Fruit fly (Drosophila melanogaster): ENCODE data around the gene Odj.

Odj gene

dm6 chr3R:17795075-17795420 is 14.0 kb downstream of the Odj start, which contains the start of gene pasi1 (continued):
- peak; percentile 37 for TF ChIP-seq BEAF-32 (GFP tag; optimal IDR thresholded peaks at IDR 0.05)
- no peak for TF ChIP-seq pan (optimal IDR thresholded peaks at IDR 0.05)
- TF ChIP-seq pan (GFP tag; optimal IDR thresholded peaks at IDR 0.05 in 1 of 2, IDR thresholded peaks at IDR 0.05 in 1 of 2) = no peak
- peak; percentile 4; the same call in 1 of the 2 replicates for TF ChIP-seq Scr (GFP tag; IDR thresholded peaks at IDR 0.05; ENCODE audit: partially characterized antibody)
- TF ChIP-seq CG17568 (GFP tag; optimal IDR thresholded peaks at IDR 0.05) = no peak
- no peak for TF ChIP-seq CG10321 (GFP tag; IDR thresholded peaks at IDR 0.05)
- no peak for TF ChIP-seq Side (GFP tag; optimal IDR thresholded peaks at IDR 0.05)
- no peak for TF ChIP-seq CG2678 (tag; optimal IDR thresholded peaks at IDR 0.05)
- no peak for TF ChIP-seq nerfin-1 (tag; optimal IDR thresholded peaks at IDR 0.05)
- TF ChIP-seq CG4854 (GFP tag; optimal IDR thresholded peaks at IDR 0.05) = no peak
- 0 out of 2 replicates have a peak, but pooled peaks have one; percentile 7 for TF ChIP-seq sna (GFP tag; IDR thresholded peaks at IDR 0.05; ENCODE audit: partially characterized antibody)
- TF ChIP-seq Hr51 (GFP tag; optimal IDR thresholded peaks at IDR 0.05) = no peak
- TF ChIP-seq Rx (GFP tag; IDR thresholded peaks at IDR 0.05) = no peak
- no peak for TF ChIP-seq dmrt11E (tag; optimal IDR thresholded peaks at IDR 0.05)
- TF ChIP-seq Aef1 (GFP tag; IDR thresholded peaks at IDR 0.05) = no peak
- TF ChIP-seq zen (tag; optimal IDR thresholded peaks at IDR 0.05) = no peak
- TF ChIP-seq CTCF (GFP tag; optimal IDR thresholded peaks at IDR 0.05) = no peak
- TF ChIP-seq Asciz (GFP tag; optimal IDR thresholded peaks at IDR 0.05) = no peak
- TF ChIP-seq sd (tag; optimal IDR thresholded peaks at IDR 0.05) = no peak
- no peak for TF ChIP-seq Trl (optimal IDR thresholded peaks at IDR 0.05)
- TF ChIP-seq Trl (GFP tag; optimal IDR thresholded peaks at IDR 0.05) = no peak
- no peak for TF ChIP-seq D (optimal IDR thresholded peaks at IDR 0.05)
- TF ChIP-seq D (GFP tag; optimal IDR thresholded peaks at IDR 0.05) = no peak
- no peak for TF ChIP-seq CG11085 (GFP tag; IDR thresholded peaks at IDR 0.05)
- TF ChIP-seq CoRest (tag; optimal IDR thresholded peaks at IDR 0.05) = no peak
- TF ChIP-seq Hey (tag; optimal IDR thresholded peaks at IDR 0.05) = no peak
- TF ChIP-seq HHEX (GFP tag; optimal IDR thresholded peaks at IDR 0.05) = no peak
- TF ChIP-seq CG9609 (GFP tag; optimal IDR thresholded peaks at IDR 0.05) = no peak
- TF ChIP-seq lola (GFP tag; optimal IDR thresholded peaks at IDR 0.05) = no peak
- TF ChIP-seq crp (GFP tag; optimal IDR thresholded peaks at IDR 0.05) = no peak
- no peak for TF ChIP-seq Nf-YA (GFP tag; IDR thresholded peaks at IDR 0.05)
- no peak for TF ChIP-seq ara (GFP tag; IDR thresholded peaks at IDR 0.05)
- no peak; the same call in 2 of the 3 replicates for TF ChIP-seq CG11560 (tag; IDR thresholded peaks at IDR 0.05)
- TF ChIP-seq CG13287 (GFP tag; IDR thresholded peaks at IDR 0.05; ENCODE audit: partially characterized antibody) = 0 out of 2 replicates have a peak, but pooled peaks have one; percentile 4
- no peak for TF ChIP-seq croc (GFP tag; conservative IDR thresholded peaks at IDR 0.05)
- TF ChIP-seq Hsf (GFP tag; optimal IDR thresholded peaks at IDR 0.05) = no peak
- peak; percentile 8 for TF ChIP-seq YL-1 (GFP tag; optimal IDR thresholded peaks at IDR 0.05)
- TF ChIP-seq mam (GFP tag; optimal IDR thresholded peaks at IDR 0.05) = no peak
- TF ChIP-seq peb (GFP tag; IDR thresholded peaks at IDR 0.05) = no peak
- TF ChIP-seq sug (tag; optimal IDR thresholded peaks at IDR 0.05) = no peak
- no peak for TF ChIP-seq sima (GFP tag; optimal IDR thresholded peaks at IDR 0.05)
- no peak for TF ChIP-seq Gug (GFP tag; IDR thresholded peaks at IDR 0.05)
- no peak for TF ChIP-seq CrebB (tag; optimal IDR thresholded peaks at IDR 0.05)
- TF ChIP-seq CG18011 (GFP tag; optimal IDR thresholded peaks at IDR 0.05) = no peak
- TF ChIP-seq CG4617 (GFP tag; optimal IDR thresholded peaks at IDR 0.05; ENCODE audit: borderline replicate concordance) = peak; percentile 62
- TF ChIP-seq dmrt99B (tag; optimal IDR thresholded peaks at IDR 0.05) = no peak
- TF ChIP-seq Fer1 (GFP tag; optimal IDR thresholded peaks at IDR 0.05) = no peak
- no peak for TF ChIP-seq salm (tag; optimal IDR thresholded peaks at IDR 0.05)
- TF ChIP-seq CG1602 (GFP tag; optimal IDR thresholded peaks at IDR 0.05) = no peak
